Fruit fly (Drosophila melanogaster) whole organism, prepupa: Measurements from ENCODE around the gene tplus3a.

ENCODE experiments used
- Blimp-1 ChIP-seq: fragments of 200-800 bp; sonication (Bioruptor generic); optimal IDR thresholded peaks from 3 replicates; lab custom pipeline; 2017; ENCODE audit warnings: missing biosample characterization, missing genetic modification characterization, mild to moderate bottlenecking, moderate library complexity, missing genetic modification reagents
- CG10631 ChIP-seq: fragments of 200-800 bp; sonication (Bioruptor generic); optimal IDR thresholded peaks from 2 replicates; lab custom pipeline; 2016; ENCODE audit warnings: missing biosample characterization, missing genetic modification characterization
- CG10669 ChIP-seq: fragments of 200-800 bp; sonication (Bioruptor generic); optimal IDR thresholded peaks from 3 replicates; lab custom pipeline; 2018; ENCODE audit warnings: missing biosample characterization, mild to moderate bottlenecking, missing genetic modification characterization, moderate library complexity
- CG11762 ChIP-seq: fragments of 200-800 bp; sonication (Bioruptor generic); optimal IDR thresholded peaks from 3 replicates; lab custom pipeline; 2016; ENCODE audit warnings: missing biosample characterization, missing genetic modification characterization; ENCODE audit not compliant: insufficient read depth
- CG11902 ChIP-seq: fragments of 200-800 bp; sonication (Bioruptor generic); optimal IDR thresholded peaks from 3 replicates; lab custom pipeline; 2016; ENCODE audit warnings: missing biosample characterization, missing genetic modification characterization
- CG15336 ChIP-seq: fragments of 200-800 bp; sonication (Bioruptor generic); IDR thresholded peaks from 2 replicates; pipeline ENCODE4 v1.3.6; 2022; ENCODE audit warnings: missing biosample characterization, missing genetic modification characterization
- CG16779 ChIP-seq: fragments of 200-800 bp; sonication (Bioruptor generic); optimal IDR thresholded peaks from 3 replicates; lab custom pipeline; 2017; ENCODE audit warnings: missing biosample characterization, mild to moderate bottlenecking, missing genetic modification characterization
- CG31627 ChIP-seq: fragments of 200-800 bp; sonication (Bioruptor generic); optimal IDR thresholded peaks from 3 replicates; lab custom pipeline; 2016; ENCODE audit warnings: missing biosample characterization, missing genetic modification characterization
- CG4318 ChIP-seq: fragments of 200-800 bp; sonication (Bioruptor generic); optimal IDR thresholded peaks from 3 replicates; lab custom pipeline; 2017; ENCODE audit warnings: missing biosample characterization, mild to moderate bottlenecking, missing genetic modification characterization
- CG6163 ChIP-seq: fragments of 200-800 bp; sonication (Bioruptor generic); IDR thresholded peaks from 3 replicates; pipeline ENCODE4 v1.3.6; 2022; ENCODE audit warnings: missing biosample characterization, missing genetic modification characterization
- CG6276 ChIP-seq: fragments of 200-800 bp; sonication (Bioruptor generic); optimal IDR thresholded peaks from 2 replicates; lab custom pipeline; 2017; ENCODE audit warnings: missing biosample characterization, mild to moderate bottlenecking, missing genetic modification characterization
- CG6792 ChIP-seq: fragments of 200-800 bp; sonication (Bioruptor generic); optimal IDR thresholded peaks from 3 replicates; lab custom pipeline; 2016; ENCODE audit warnings: missing biosample characterization, missing genetic modification characterization
- CG6854 ChIP-seq: fragments of 200-800 bp; sonication (Bioruptor generic); optimal IDR thresholded peaks from 2 replicates; lab custom pipeline; 2017; ENCODE audit warnings: missing biosample characterization, mild to moderate bottlenecking, missing genetic modification characterization
- CG8632 ChIP-seq: fragments of 200-800 bp; sonication (Bioruptor generic); optimal IDR thresholded peaks from 3 replicates; lab custom pipeline; 2016; ENCODE audit warnings: missing biosample characterization, missing genetic modification characterization
- CG9139 ChIP-seq: fragments of 200-800 bp; sonication (Bioruptor generic); optimal IDR thresholded peaks from 3 replicates; lab custom pipeline; 2017; ENCODE audit warnings: missing biosample characterization, mild to moderate bottlenecking, missing genetic modification characterization
- Eip75B ChIP-seq: fragments of 200-800 bp; sonication (Bioruptor generic); optimal IDR thresholded peaks from 3 replicates; lab custom pipeline; 2016; ENCODE audit warnings: missing biosample characterization, missing genetic modification characterization
- Eip93F ChIP-seq: fragments of 200-800 bp; sonication (Bioruptor generic); optimal IDR thresholded peaks from 2 replicates; lab custom pipeline; 2016; ENCODE audit warnings: missing biosample characterization, mild to moderate bottlenecking, missing genetic modification characterization
- Ets96B ChIP-seq: fragments of 200-800 bp; optimal IDR thresholded peaks from 2 replicates; lab custom pipeline; 2019; ENCODE audit warnings: missing biosample characterization, mild to moderate bottlenecking, missing genetic modification characterization, moderate library complexity
- Hr4 ChIP-seq: fragments of 200-800 bp; sonication (Bioruptor generic); optimal IDR thresholded peaks from 3 replicates; lab custom pipeline; 2016; ENCODE audit warnings: missing biosample characterization, missing genetic modification characterization
- Lpt ChIP-seq: fragments of 200-800 bp; sonication (Bioruptor generic); optimal IDR thresholded peaks from 3 replicates; lab custom pipeline; 2016; ENCODE audit warnings: missing biosample characterization, missing genetic modification characterization
- OdsH ChIP-seq: fragments of 200-800 bp; sonication (Bioruptor generic); optimal IDR thresholded peaks from 3 replicates; lab custom pipeline; 2016; ENCODE audit warnings: missing biosample characterization, missing genetic modification characterization
- Smox ChIP-seq: fragments of 200-800 bp; sonication (Bioruptor generic); optimal IDR thresholded peaks from 3 replicates; lab custom pipeline; 2016; ENCODE audit warnings: missing biosample characterization, missing genetic modification characterization
- Sox102F ChIP-seq: fragments of 200-800 bp; sonication (Bioruptor generic); optimal IDR thresholded peaks from 2 replicates; lab custom pipeline; 2016; ENCODE audit warnings: missing biosample characterization, mild to moderate bottlenecking, missing genetic modification characterization
- Sox15 ChIP-seq: fragments of 200-800 bp; sonication (Bioruptor generic); optimal IDR thresholded peaks from 3 replicates; lab custom pipeline; 2016; ENCODE audit warnings: missing biosample characterization, missing genetic modification characterization
- dsx ChIP-seq: fragments of 200-800 bp; optimal IDR thresholded peaks from 3 replicates; lab custom pipeline; 2019; ENCODE audit warnings: missing biosample characterization, mild to moderate bottlenecking, missing genetic modification characterization, moderate library complexity; ENCODE audit not compliant: poor library complexity, severe bottlenecking
- eg ChIP-seq: fragments of 200-800 bp; sonication (Bioruptor generic); IDR thresholded peaks from 3 replicates; pipeline ENCODE4 v1.3.6; 2022; ENCODE audit warnings: missing biosample characterization, missing genetic modification characterization
- fd85E ChIP-seq: fragments of 200-800 bp; sonication (Bioruptor generic); optimal IDR thresholded peaks from 3 replicates; lab custom pipeline; 2016; ENCODE audit warnings: missing biosample characterization, missing genetic modification characterization
- lz ChIP-seq: fragments of 200-800 bp; sonication (Bioruptor generic); optimal IDR thresholded peaks from 3 replicates; lab custom pipeline; 2016; ENCODE audit warnings: missing biosample characterization, missing genetic modification characterization
- net ChIP-seq: fragments of 200-800 bp; sonication (Bioruptor generic); optimal IDR thresholded peaks from 3 replicates; lab custom pipeline; 2016; ENCODE audit warnings: missing biosample characterization, missing genetic modification characterization
- salr ChIP-seq, 2 experiments: fragments of 200-800 bp; sonication (Bioruptor generic); optimal IDR thresholded peaks; 3 replicates each; lab custom pipeline; 2016 to 2018; ENCODE audit warnings: missing biosample characterization in 2 of 2, missing genetic modification characterization in 2 of 2, mild to moderate bottlenecking in 1 of 2
- ss ChIP-seq, 2 experiments: fragments of 200-800 bp; sonication (Bioruptor generic); optimal IDR thresholded peaks; 2 replicates in 1 of 2; 3 replicates in 1 of 2; lab custom pipeline; 2017 to 2018; ENCODE audit warnings: mild to moderate bottlenecking in 2 of 2, missing biosample characterization in 2 of 2, missing genetic modification characterization in 2 of 2, moderate library complexity in 1 of 2
- svp ChIP-seq: fragments of 200-800 bp; sonication (Bioruptor generic); peaks from one replicate; lab custom pipeline; 2016; ENCODE audit warnings: missing biosample characterization, missing genetic modification characterization
- topi ChIP-seq: fragments of 200-800 bp; sonication (Bioruptor generic); optimal IDR thresholded peaks from 3 replicates; lab custom pipeline; 2016; ENCODE audit warnings: missing biosample characterization, missing genetic modification characterization
- vri ChIP-seq: fragments of 200-800 bp; sonication (Bioruptor generic); optimal IDR thresholded peaks from 3 replicates; lab custom pipeline; 2016; ENCODE audit warnings: missing biosample characterization, mild to moderate bottlenecking, missing genetic modification characterization

Gene tplus3a

DNA sequence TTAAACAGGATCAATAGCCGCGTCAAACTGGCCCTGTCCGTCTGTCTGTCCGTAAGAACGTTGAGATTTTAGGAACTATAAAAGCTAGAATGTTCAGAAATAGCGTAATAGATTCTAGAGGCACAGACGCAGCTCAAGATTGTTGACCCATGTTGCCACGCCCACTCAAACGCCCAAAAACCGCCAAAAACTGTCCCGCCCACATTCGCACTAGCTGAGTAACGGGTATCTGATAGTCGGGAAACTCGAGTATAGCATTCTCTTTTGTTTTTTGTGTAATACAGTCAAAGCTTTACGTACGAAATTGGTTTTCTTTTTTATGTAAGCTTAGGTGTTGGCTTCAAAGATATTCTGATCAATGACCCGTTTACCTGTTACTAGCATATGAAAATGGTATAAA, 11.1 kb upstream of the tplus3a start:
- TF ChIP-seq Blimp-1 (GFP tag; lab: Kevin White, UChicago), result no peak
- TF ChIP-seq lz (GFP tag; lab: Kevin White, UChicago), result no peak
- TF ChIP-seq ss (GFP tag; optimal IDR thresholded peaks at IDR 0.05; lab: Kevin White, UChicago), result no peak
- no peak for TF ChIP-seq CG8632 (GFP tag; lab: Kevin White, UChicago)
- TF ChIP-seq Eip93F (GFP tag; lab: Kevin White, UChicago), result no peak
- TF ChIP-seq eg, result no peak
- no peak for TF ChIP-seq CG6276 (GFP tag; lab: Kevin White, UChicago)
- TF ChIP-seq dsx (GFP tag; lab: Kevin White, UChicago), result no peak
- no peak for TF ChIP-seq topi (GFP tag; lab: Kevin White, UChicago)
- TF ChIP-seq Sox15 (GFP tag; lab: Kevin White, UChicago), result no peak

DNA sequence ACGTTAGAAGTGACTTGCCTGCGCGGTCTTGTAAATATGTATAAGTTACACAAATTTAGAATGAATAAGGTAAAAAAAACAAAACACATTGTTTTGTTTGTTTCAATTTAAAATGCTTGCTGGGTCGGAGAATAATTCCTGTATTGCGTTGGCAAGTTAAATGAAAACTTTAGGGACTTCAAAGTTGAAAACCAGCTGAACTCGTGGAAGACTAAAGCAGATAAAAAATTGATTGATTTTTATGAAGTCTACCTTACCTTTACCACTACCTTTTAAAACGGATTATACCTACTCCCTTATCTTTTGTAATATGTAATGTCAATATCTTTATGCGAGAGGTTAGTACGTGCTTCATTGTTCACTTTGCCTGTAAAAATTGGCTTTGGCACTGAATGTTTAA, 5.7 kb upstream of the tplus3a start, which contains the start of gene CG42597:
CG42597 (minus strand) TSS at position 101 of the 400 bp plus-strand sequence.
- TF ChIP-seq Smox, result no peak
- no peak for TF ChIP-seq fd85E
- TF ChIP-seq CG15336 (GFP tag; lab: Robert Waterston, UW), result no peak

DNA sequence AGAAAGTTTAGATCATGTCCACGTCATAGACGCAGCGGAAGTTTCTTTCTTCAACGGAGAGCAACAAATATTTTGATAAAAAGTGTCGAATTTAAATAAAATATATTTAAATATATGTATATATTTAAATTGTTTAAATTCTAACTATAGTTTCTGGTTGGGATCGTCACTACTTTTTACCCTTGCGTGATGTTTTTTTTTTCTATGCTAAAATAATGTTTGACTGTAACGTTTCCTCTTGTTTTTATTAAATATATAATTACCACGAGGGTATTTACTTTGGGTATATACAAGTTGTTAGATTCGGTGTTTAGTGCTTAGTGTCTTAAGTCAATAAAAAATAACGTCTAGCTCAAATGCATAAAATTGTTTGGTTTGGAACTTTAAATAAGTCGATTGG, 8.4 kb downstream of the tplus3a start, which contains the start of gene ttm3:
ttm3 (plus strand) TSS at position 301 of the 400 bp plus-strand sequence.
- TF ChIP-seq CG4318 (GFP tag; lab: Kevin White, UChicago), result no peak
- TF ChIP-seq CG11762, result no peak
- TF ChIP-seq CG9139 (GFP tag; lab: Kevin White, UChicago), result no peak
- TF ChIP-seq CG16779 (tag; lab: Kevin White, UChicago), result no peak
- TF ChIP-seq topi (GFP tag; lab: Kevin White, UChicago), result no peak
- no peak for TF ChIP-seq CG15336 (GFP tag; lab: Robert Waterston, UW)
- no peak for TF ChIP-seq CG6854 (GFP tag; lab: Kevin White, UChicago)
- no peak for TF ChIP-seq OdsH (GFP tag; lab: Kevin White, UChicago)
- TF ChIP-seq CG11902, result no peak
- no peak for TF ChIP-seq CG31627 (GFP tag; lab: Kevin White, UChicago)
- TF ChIP-seq eg, result no peak

DNA sequence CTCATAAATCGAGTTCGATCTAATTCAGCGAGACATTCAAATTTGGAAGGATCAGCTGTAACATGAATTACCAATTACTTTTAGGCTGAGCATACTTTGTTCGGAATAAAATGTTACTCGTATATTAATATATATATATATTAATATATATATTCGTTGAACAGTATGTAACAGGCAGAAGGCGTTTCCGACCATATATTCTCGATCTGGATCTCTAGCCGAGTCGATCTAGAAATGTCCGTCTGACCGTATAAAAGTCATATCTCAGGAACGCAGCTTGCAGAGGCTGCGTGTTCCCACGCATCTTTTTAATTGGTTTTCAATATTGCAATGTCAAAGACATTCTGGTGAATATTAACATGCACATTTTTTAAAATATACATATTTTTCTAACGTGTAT, 33.4 kb downstream of the tplus3a start, which contains the start of gene tplus3b:
tplus3b (minus strand) TSS at position 101 of the 400 bp plus-strand sequence.
- TF ChIP-seq CG11762 (no peak), Eip75B (GFP tag; lab: Kevin White, UChicago) (no peak)

DNA sequence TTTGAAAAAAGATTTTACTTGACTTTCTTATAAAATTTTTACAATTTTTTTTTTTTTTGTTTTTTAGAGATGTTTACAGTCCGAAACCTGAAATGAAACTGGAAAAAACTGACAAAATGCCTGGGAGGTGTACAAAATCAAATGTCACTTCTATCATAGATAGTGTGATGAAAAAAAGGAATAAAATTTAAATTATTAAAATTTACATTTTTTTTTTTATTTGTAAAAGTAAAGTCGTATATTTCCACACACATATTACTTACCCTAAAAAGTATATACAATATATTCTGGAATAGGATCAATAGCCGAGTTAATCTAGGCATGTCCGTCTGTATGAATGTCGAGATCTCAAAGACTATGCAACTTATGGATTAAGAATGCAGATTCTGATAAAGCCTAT, 34.5 kb downstream of the tplus3a start, which contains the start of gene CG15219:
CG15219 (minus strand) TSS at position 101 of the 400 bp plus-strand sequence.
- TF ChIP-seq Sox102F (GFP tag; lab: Kevin White, UChicago) (no peak), net (no peak), Lpt (GFP tag; lab: Kevin White, UChicago) (no peak)

DNA sequence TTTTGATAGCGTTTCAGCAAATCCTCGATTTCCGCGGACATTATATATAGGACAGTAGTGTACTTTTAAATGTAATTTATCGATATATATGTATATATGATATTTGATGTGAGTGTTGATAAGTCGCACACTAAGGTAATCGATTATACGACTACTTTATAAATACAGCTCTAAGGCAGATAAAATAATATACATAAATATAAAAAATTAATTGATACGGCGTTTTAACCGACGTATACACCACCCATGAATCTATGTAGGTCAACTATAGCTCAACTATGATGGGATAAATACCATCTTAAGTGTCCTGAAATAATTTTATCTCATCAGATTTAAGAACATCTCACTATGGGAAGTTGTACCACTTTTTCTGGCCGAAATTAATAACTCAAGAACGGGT, 36.3 kb downstream of the tplus3a start, which contains the start of gene CG10834:
CG10834 (minus strand) TSS at position 101 of the 400 bp plus-strand sequence.
- no peak for TF ChIP-seq Ets96B (tag; lab: Kevin White, UChicago)
- no peak for TF ChIP-seq CG10669
- no peak for TF ChIP-seq CG6792 (GFP tag; lab: Kevin White, UChicago)
- TF ChIP-seq Hr4 (GFP tag; lab: Kevin White, UChicago), result no peak
- no peak for TF ChIP-seq fd85E
- TF ChIP-seq Smox, result no peak
- no peak for TF ChIP-seq net
- TF ChIP-seq CG4318 (GFP tag; lab: Kevin White, UChicago), result no peak
- TF ChIP-seq vri (GFP tag; lab: Kevin White, UChicago), result no peak
- no peak for TF ChIP-seq CG31627 (GFP tag; lab: Kevin White, UChicago)
- no peak for TF ChIP-seq Sox15 (GFP tag; lab: Kevin White, UChicago)
- TF ChIP-seq salr (GFP tag; optimal IDR thresholded peaks at IDR 0.05; lab: Kevin White, UChicago), result no peak
- no peak for TF ChIP-seq OdsH (GFP tag; lab: Kevin White, UChicago)
- no peak for TF ChIP-seq CG16779 (tag; lab: Kevin White, UChicago)
- TF ChIP-seq CG9139 (GFP tag; lab: Kevin White, UChicago), result no peak
- TF ChIP-seq CG10631 (GFP tag; lab: Kevin White, UChicago), result no peak
- no peak for TF ChIP-seq svp (GFP tag; lab: Kevin White, UChicago)
- TF ChIP-seq CG6163 (GFP tag; lab: Robert Waterston, UW), result no peak
